Worm (Caenorhabditis elegans) whole organism, midembryonic: ENCODE data around the gene elt-1.

Experiments
- T22C8.4 ChIP-seq: fragments of 200-800 bp; sonication (Bioruptor generic); IDR thresholded peaks from 2 replicates; pipeline ENCODE4 v1.3.6; 2022; ENCODE audit warnings: missing genetic modification characterization, missing compliant biosample characterization
- cog-1 ChIP-seq: sonication (generic microtip); optimal IDR thresholded peaks from 2 replicates; lab custom pipeline; 2016; ENCODE audit warnings: missing genetic modification characterization, missing compliant biosample characterization
- flt-1 ChIP-seq: fragments of 200-800 bp; sonication (Bioruptor generic); IDR thresholded peaks from 2 replicates; pipeline ENCODE4 v1.3.6; 2022; ENCODE audit warnings: missing genetic modification characterization, missing compliant biosample characterization
- klf-2 ChIP-seq: fragments of 200-800 bp; sonication (Bioruptor generic); conservative IDR thresholded peaks from 2 replicates; pipeline ENCODE4 v1.3.6; 2022; ENCODE audit warnings: missing genetic modification reagents, missing genetic modification characterization, missing compliant biosample characterization
- med-1 ChIP-seq: sonication (generic microtip); optimal IDR thresholded peaks from 2 replicates; lab custom pipeline; 2017; ENCODE audit warnings: missing genetic modification characterization, mild to moderate bottlenecking, missing compliant biosample characterization, antibody characterized with exemption, missing genetic modification reagents; ENCODE audit not compliant: insufficient read depth
- ref-1 ChIP-seq: fragments of 200-800 bp; sonication (Bioruptor generic); conservative IDR thresholded peaks from 2 replicates; pipeline ENCODE4 v1.3.6; 2022; ENCODE audit warnings: missing genetic modification reagents, missing genetic modification characterization, missing compliant biosample characterization
- tab-1 ChIP-seq: fragments of 200-800 bp; sonication (Bioruptor generic); IDR thresholded peaks from 2 replicates; pipeline ENCODE4 v1.3.6; 2022; ENCODE audit warnings: missing genetic modification characterization, missing compliant biosample characterization
- ztf-23 ChIP-seq: fragments of 200-800 bp; sonication (Bioruptor generic); IDR thresholded peaks from 2 replicates; pipeline ENCODE4 v1.3.6; 2022; ENCODE audit warnings: missing genetic modification reagents, missing genetic modification characterization, missing compliant biosample characterization
- ztf-29 ChIP-seq: fragments of 200-800 bp; sonication (Bioruptor generic); IDR thresholded peaks from 2 replicates; pipeline ENCODE4 v1.3.6; 2022; ENCODE audit warnings: missing genetic modification reagents, missing genetic modification characterization, missing compliant biosample characterization

- TF ChIP-seq klf-2 (GFP tag; lab: Robert Waterston, UW) (no peak), ztf-29 (GFP tag; lab: Robert Waterston, UW) (no peak), tab-1 (GFP tag; lab: Robert Waterston, UW) (no peak), ztf-23 (GFP tag; lab: Robert Waterston, UW) (no peak), cog-1 (tag; lab: Kevin White, UChicago) (no peak), med-1 (GFP tag; lab: Kevin White, UChicago) (no peak), flt-1 (GFP tag; lab: Robert Waterston, UW) (no peak), T22C8.4 (GFP tag; lab: Robert Waterston, UW) (no peak), ref-1 (GFP tag; lab: Robert Waterston, UW) (no peak)
Measured at ce11 chrIV:9632094-9632493, 17.3 kb downstream of the elt-1 start.
